Worm (Caenorhabditis elegans) whole organism, L1 larva: ENCODE data around the gene mtl-1.
A peak's percentile ranks its signal among the peaks of the same experiment; 100 is the strongest.

ENCODE experiments used
- F16B12.6 ChIP-seq: fragments of 150-350 bp; optimal IDR thresholded peaks from 2 replicates; lab custom pipeline; 2014; ENCODE audit warnings: missing biosample characterization, missing genetic modification characterization
- ama-1 ChIP-seq: fragments of 150-350 bp; optimal IDR thresholded peaks from 2 replicates; lab custom pipeline; 2014
- ceh-63 ChIP-seq: fragments of 200-800 bp; sonication (Bioruptor generic); optimal IDR thresholded peaks from 2 replicates; lab custom pipeline; 2018; ENCODE audit warnings: mild to moderate bottlenecking, missing genetic modification characterization, missing compliant biosample characterization
- ceh-8 ChIP-seq: fragments of 200-800 bp; sonication (Bioruptor generic); optimal IDR thresholded peaks from 2 replicates; lab custom pipeline; 2018; ENCODE audit warnings: mild to moderate bottlenecking, missing genetic modification characterization, moderate library complexity, missing compliant biosample characterization
- ceh-82 ChIP-seq, 3 experiments: fragments of 150-350 bp in 1 of 3; sonication (generic microtip) in 2 of 3; optimal IDR thresholded peaks; 2 replicates each; lab custom pipeline; 2014 to 2017; ENCODE audit warnings: missing biosample characterization in 3 of 3, missing genetic modification characterization in 3 of 3
- dpl-1 ChIP-seq, 3 experiments: fragments of 150-350 bp in 2 of 3; sonication (generic microtip) in 1 of 3; optimal IDR thresholded peaks; 2 replicates each; lab custom pipeline; 2014 to 2017; ENCODE audit warnings: missing biosample characterization in 3 of 3, missing genetic modification characterization in 3 of 3, missing genetic modification reagents in 3 of 3
- dsc-1 ChIP-seq: sonication (generic microtip); optimal IDR thresholded peaks from 2 replicates; lab custom pipeline; 2016; ENCODE audit warnings: mild to moderate bottlenecking, missing genetic modification characterization, missing compliant biosample characterization
- egl-13 ChIP-seq: sonication (generic microtip); optimal IDR thresholded peaks from 2 replicates; lab custom pipeline; 2016; ENCODE audit warnings: missing genotype, missing genetic modification reagents, missing genetic modification characterization, missing compliant biosample characterization
- elt-2 ChIP-seq: sonication (generic microtip); optimal IDR thresholded peaks from 2 replicates; lab custom pipeline; 2016; ENCODE audit warnings: missing genetic modification characterization, mild to moderate bottlenecking, inconsistent platforms, missing compliant biosample characterization, missing genetic modification reagents
- ets-5 ChIP-seq: fragments of 200-800 bp; sonication (Bioruptor generic); IDR thresholded peaks from 2 replicates; pipeline ENCODE4 v1.3.6; 2022; ENCODE audit warnings: missing genetic modification characterization, missing compliant biosample characterization
- fkh-10 ChIP-seq: sonication (generic microtip); optimal IDR thresholded peaks from 2 replicates; lab custom pipeline; 2017; ENCODE audit warnings: missing biosample characterization, missing genetic modification reagents, missing genetic modification characterization
- fkh-8 ChIP-seq: sonication (generic microtip); optimal IDR thresholded peaks from 2 replicates; lab custom pipeline; 2016; ENCODE audit warnings: mild to moderate bottlenecking, missing genetic modification characterization, missing compliant biosample characterization
- fos-1 ChIP-seq: fragments of 150-350 bp; optimal IDR thresholded peaks from 2 replicates; lab custom pipeline; 2014; ENCODE audit warnings: missing biosample characterization, missing genetic modification characterization
- hlh-17 ChIP-seq: fragments of 200-800 bp; sonication (Bioruptor generic); optimal IDR thresholded peaks from 2 replicates; lab custom pipeline; 2018; ENCODE audit warnings: missing genetic modification characterization, mild to moderate bottlenecking, missing compliant biosample characterization, moderate library complexity, borderline replicate concordance
- hlh-4 ChIP-seq: sonication (generic microtip); optimal IDR thresholded peaks from 2 replicates; lab custom pipeline; 2016; ENCODE audit warnings: mild to moderate bottlenecking, missing genetic modification characterization, missing compliant biosample characterization
- irx-1 ChIP-seq: sonication (generic microtip); optimal IDR thresholded peaks from 2 replicates; lab custom pipeline; 2016; ENCODE audit warnings: missing genetic modification characterization, missing compliant biosample characterization
- isw-1 ChIP-seq: fragments of 200-800 bp; sonication (Bioruptor generic); IDR thresholded peaks from 2 replicates; pipeline ENCODE4 v1.3.6; 2022; ENCODE audit warnings: missing genetic modification characterization, missing compliant biosample characterization
- lin-15B ChIP-seq: fragments of 150-350 bp; sonication (generic microtip); optimal IDR thresholded peaks from 3 replicates; lab custom pipeline; 2014; ENCODE audit warnings: missing biosample characterization, missing genetic modification characterization
- lin-35 ChIP-seq, 2 experiments: fragments of 150-350 bp; optimal IDR thresholded peaks; 2 replicates each; lab custom pipeline; 2014; ENCODE audit warnings: missing biosample characterization in 2 of 2, missing genetic modification characterization in 2 of 2, missing genetic modification reagents in 2 of 2
- lin-39 ChIP-seq: fragments of 150-350 bp; optimal IDR thresholded peaks from 2 replicates; lab custom pipeline; 2014; ENCODE audit warnings: missing biosample characterization, missing genetic modification reagents, missing genetic modification characterization
- lir-3 ChIP-seq: sonication (generic microtip); optimal IDR thresholded peaks from 2 replicates; lab custom pipeline; 2016; ENCODE audit warnings: mild to moderate bottlenecking, missing genetic modification characterization, moderate library complexity, missing compliant biosample characterization; ENCODE audit not compliant: poor library complexity
- mab-9 ChIP-seq: fragments of 200-800 bp; sonication (Bioruptor generic); IDR thresholded peaks from 2 replicates; pipeline ENCODE4 v1.3.6; 2022; ENCODE audit warnings: missing genetic modification reagents, missing genetic modification characterization, missing compliant biosample characterization
- mdl-1 ChIP-seq, 2 experiments: fragments of 150-350 bp; optimal IDR thresholded peaks; 2 replicates each; lab custom pipeline; 2014 to 2017; ENCODE audit warnings: missing biosample characterization in 2 of 2, missing genetic modification characterization in 2 of 2, inconsistent platforms in 1 of 2
- nhr-19 ChIP-seq: fragments of 200-800 bp; sonication (Bioruptor generic); conservative IDR thresholded peaks from 2 replicates; pipeline ENCODE4 v1.3.6; 2022; ENCODE audit warnings: missing genetic modification characterization, missing compliant biosample characterization
- nhr-20 ChIP-seq: sonication (generic microtip); optimal IDR thresholded peaks from 2 replicates; lab custom pipeline; 2016; ENCODE audit warnings: mild to moderate bottlenecking, missing genetic modification characterization, missing compliant biosample characterization
- nhr-237 ChIP-seq: fragments of 150-350 bp; optimal IDR thresholded peaks from 2 replicates; lab custom pipeline; 2014; ENCODE audit warnings: missing biosample characterization, missing genetic modification characterization
- nhr-28 ChIP-seq: fragments of 150-350 bp; optimal IDR thresholded peaks from 2 replicates; lab custom pipeline; 2014; ENCODE audit warnings: missing biosample characterization, missing genetic modification characterization
- nhr-47 ChIP-seq: sonication (generic microtip); optimal IDR thresholded peaks from 2 replicates; lab custom pipeline; 2016; ENCODE audit warnings: mild to moderate bottlenecking, missing genetic modification characterization, moderate library complexity, missing compliant biosample characterization
- nhr-71 ChIP-seq: sonication (generic microtip); optimal IDR thresholded peaks from 2 replicates; lab custom pipeline; 2016; ENCODE audit warnings: mild to moderate bottlenecking, missing genetic modification characterization, moderate library complexity, missing compliant biosample characterization
- nhr-76 ChIP-seq: sonication (generic microtip); optimal IDR thresholded peaks from 2 replicates; lab custom pipeline; 2017; ENCODE audit warnings: missing biosample characterization, missing genetic modification characterization
- nhr-77 ChIP-seq: fragments of 150-350 bp; optimal IDR thresholded peaks from 2 replicates; lab custom pipeline; 2014; ENCODE audit warnings: missing biosample characterization, missing genetic modification characterization
- nhr-84 ChIP-seq: sonication (generic microtip); optimal IDR thresholded peaks from 2 replicates; lab custom pipeline; 2017; ENCODE audit warnings: missing biosample characterization, missing genetic modification characterization
- nhr-85 ChIP-seq: sonication (generic microtip); peaks from one replicate; lab custom pipeline; 2016; ENCODE audit warnings: missing genetic modification characterization, inconsistent platforms, missing compliant biosample characterization
- nhr-90 ChIP-seq: sonication (generic microtip); optimal IDR thresholded peaks from 2 replicates; lab custom pipeline; 2016; ENCODE audit warnings: mild to moderate bottlenecking, missing genetic modification characterization, missing compliant biosample characterization; ENCODE audit not compliant: poor library complexity
- pag-3 ChIP-seq: sonication (generic microtip); optimal IDR thresholded peaks from 2 replicates; lab custom pipeline; 2017; ENCODE audit warnings: missing genetic modification characterization, mild to moderate bottlenecking, missing compliant biosample characterization, antibody characterized with exemption, borderline replicate concordance; ENCODE audit not compliant: insufficient read depth
- pax-3 ChIP-seq: fragments of 200-800 bp; sonication (Bioruptor generic); optimal IDR thresholded peaks from 2 replicates; lab custom pipeline; 2018; ENCODE audit warnings: mild to moderate bottlenecking, missing genetic modification characterization, moderate library complexity, missing compliant biosample characterization
- pqm-1 ChIP-seq: sonication (generic microtip); optimal IDR thresholded peaks from 3 replicates; lab custom pipeline; 2017; ENCODE audit warnings: missing biosample characterization, missing genetic modification characterization
- rnt-1 ChIP-seq: sonication (generic microtip); optimal IDR thresholded peaks from 2 replicates; lab custom pipeline; 2016; ENCODE audit warnings: mild to moderate bottlenecking, missing genetic modification characterization, moderate library complexity, missing compliant biosample characterization
- snpc-4 ChIP-seq: fragments of 150-350 bp; optimal IDR thresholded peaks from 2 replicates; lab custom pipeline; 2014; ENCODE audit warnings: missing biosample characterization, missing genetic modification characterization
- snu-23 ChIP-seq: sonication (generic microtip); optimal IDR thresholded peaks from 2 replicates; lab custom pipeline; 2016; ENCODE audit warnings: missing genetic modification characterization, missing compliant biosample characterization
- sptf-1 ChIP-seq: fragments of 150-350 bp; optimal IDR thresholded peaks from 2 replicates; lab custom pipeline; 2014; ENCODE audit warnings: missing biosample characterization, missing genetic modification characterization
- sup-37 ChIP-seq: fragments of 200-800 bp; sonication (Bioruptor generic); optimal IDR thresholded peaks from 2 replicates; lab custom pipeline; 2018; ENCODE audit warnings: mild to moderate bottlenecking, missing genetic modification characterization, missing compliant biosample characterization
- swsn-7 ChIP-seq: sonication (generic microtip); optimal IDR thresholded peaks from 2 replicates; lab custom pipeline; 2016; ENCODE audit warnings: missing genetic modification characterization, missing compliant biosample characterization
- unc-30 ChIP-seq: sonication (generic microtip); optimal IDR thresholded peaks from 2 replicates; lab custom pipeline; 2017; ENCODE audit warnings: missing biosample characterization, missing genetic modification characterization
- unc-86 ChIP-seq: sonication (generic microtip); optimal IDR thresholded peaks from 2 replicates; lab custom pipeline; 2016; ENCODE audit warnings: missing genetic modification characterization, missing compliant biosample characterization
- xbp-1 ChIP-seq: sonication (generic microtip); optimal IDR thresholded peaks from 2 replicates; lab custom pipeline; 2016; ENCODE audit warnings: missing genetic modification characterization, missing compliant biosample characterization
- zag-1 ChIP-seq: fragments of 150-350 bp; optimal IDR thresholded peaks from 2 replicates; lab custom pipeline; 2014; ENCODE audit warnings: missing biosample characterization, missing genetic modification characterization
- zip-4 ChIP-seq: fragments of 200-800 bp; sonication (Bioruptor generic); optimal IDR thresholded peaks from 2 replicates; lab custom pipeline; 2018; ENCODE audit warnings: mild to moderate bottlenecking, missing genetic modification characterization, moderate library complexity, missing compliant biosample characterization
- ztf-11 ChIP-seq, 2 experiments: sonication (generic microtip); optimal IDR thresholded peaks; 2 replicates each; lab custom pipeline; 2016 to 2017; ENCODE audit warnings: missing genetic modification characterization in 2 of 2, missing biosample characterization in 1 of 2, missing compliant biosample characterization in 1 of 2
- ztf-4 ChIP-seq: fragments of 150-350 bp; optimal IDR thresholded peaks from 2 replicates; lab custom pipeline; 2014; ENCODE audit warnings: missing biosample characterization, missing genetic modification characterization

mtl-1 gene

ce11 chrV:6659533-6659932, 32.1 kb downstream of the mtl-1 start:
- TF ChIP-seq unc-86 (no peak), sup-37 (no peak), snpc-4 (no peak), lir-3 (tag; lab: Kevin White, UChicago) (no peak), unc-30 (tag; lab: Kevin White, UChicago) (no peak), ceh-63 (no peak), nhr-20 (tag; lab: Kevin White, UChicago) (no peak), nhr-47 (no peak), ztf-11 (tag; optimal IDR thresholded peaks at IDR 0.05; lab: Kevin White, UChicago) (no peak), pqm-1 (tag; lab: Kevin White, UChicago) (no peak), ets-5 (GFP tag; lab: Robert Waterston, UW) (no peak), rnt-1 (tag; lab: Kevin White, UChicago) (no peak), nhr-19 (GFP tag; lab: Robert Waterston, UW) (no peak), ceh-82 (tag; optimal IDR thresholded peaks at IDR 0.05; lab: Kevin White, UChicago) (no peak), xbp-1 (tag; lab: Kevin White, UChicago) (no peak), pag-3 (tag; lab: Kevin White, UChicago) (no peak), nhr-28 (no peak)

ce11 chrV:6658765-6659164, 32.9 kb downstream of the mtl-1 start:
- no peak for TF ChIP-seq nhr-77
- TF ChIP-seq nhr-84 (tag; lab: Kevin White, UChicago): no peak
- peak in 1 of 2 experiments; percentile 35 for TF ChIP-seq lin-35 (GFP tag; optimal IDR thresholded peaks at IDR 0.05; lab: Kevin White, UChicago)
- no peak for TF ChIP-seq ztf-4 (tag; lab: Kevin White, UChicago)
- no peak for TF ChIP-seq unc-30 (tag; lab: Kevin White, UChicago)
- TF ChIP-seq elt-2 (tag; lab: Kevin White, UChicago): no peak
- peak; percentile 41 for TF ChIP-seq nhr-71 (tag; lab: Kevin White, UChicago)
- TF ChIP-seq nhr-19 (GFP tag; lab: Robert Waterston, UW): peak; percentile 26
- TF ChIP-seq sptf-1 (tag; lab: Kevin White, UChicago): no peak
- TF ChIP-seq pag-3 (tag; lab: Kevin White, UChicago): no peak
- peak; percentile 43 for TF ChIP-seq snu-23 (GFP tag; lab: Kevin White, UChicago)
- TF ChIP-seq lin-15B: no peak
- peak in 1 of 2 experiments; percentile 46 for TF ChIP-seq mdl-1 (tag; optimal IDR thresholded peaks at IDR 0.05; lab: Kevin White, UChicago)
- peak; percentile 8 for TF ChIP-seq nhr-20 (tag; lab: Kevin White, UChicago)
- TF ChIP-seq zag-1 (tag; lab: Kevin White, UChicago): no peak
- TF ChIP-seq ceh-8 (GFP tag; lab: Kevin White, UChicago): no peak
- peak; percentile 58 for TF ChIP-seq egl-13 (tag; lab: Kevin White, UChicago)
- TF ChIP-seq dpl-1 (GFP tag; optimal IDR thresholded peaks at IDR 0.05; lab: Kevin White, UChicago): peak in 1 of 3 experiments; percentile 41
- TF ChIP-seq zip-4 (GFP tag; lab: Kevin White, UChicago): no peak
- no peak for TF ChIP-seq lin-39 (tag; lab: Kevin White, UChicago)
- no peak for TF ChIP-seq nhr-90 (tag; lab: Kevin White, UChicago)
- TF ChIP-seq dsc-1 (tag; lab: Kevin White, UChicago): peak; percentile 48
- TF ChIP-seq fos-1: peak; percentile 30
- peak; percentile 35 for TF ChIP-seq xbp-1 (tag; lab: Kevin White, UChicago)
- TF ChIP-seq F16B12.6 (tag; lab: Kevin White, UChicago): no peak
- TF ChIP-seq fkh-10 (GFP tag; lab: Kevin White, UChicago): peak; percentile 72
- TF ChIP-seq nhr-76: no peak
- peak; percentile 36 for TF ChIP-seq isw-1 (GFP tag; lab: Robert Waterston, UW)
- peak; percentile 46 for TF ChIP-seq snpc-4
- no peak for TF ChIP-seq irx-1 (tag; lab: Kevin White, UChicago)
- TF ChIP-seq swsn-7 (tag; lab: Kevin White, UChicago): peak; percentile 35
- TF ChIP-seq fkh-8 (tag; lab: Kevin White, UChicago): peak; percentile 82
- no peak for TF ChIP-seq nhr-237 (tag; lab: Kevin White, UChicago)
- peak; percentile 57 for TF ChIP-seq unc-86
- no peak for TF ChIP-seq hlh-4 (tag; lab: Kevin White, UChicago)
- no peak for TF ChIP-seq hlh-17 (GFP tag; lab: Kevin White, UChicago)
- TF ChIP-seq nhr-85 (tag; lab: Kevin White, UChicago): no peak
- peak; percentile 26 for TF ChIP-seq rnt-1 (tag; lab: Kevin White, UChicago)
- TF ChIP-seq ama-1 (lab: Kevin White, UChicago): no peak
- no peak for TF ChIP-seq mab-9 (GFP tag; lab: Robert Waterston, UW)
- TF ChIP-seq pax-3: peak; percentile 22
